ENCODE assay signal across 2 fruit fly cellular contexts in the genomic region with DNA sequence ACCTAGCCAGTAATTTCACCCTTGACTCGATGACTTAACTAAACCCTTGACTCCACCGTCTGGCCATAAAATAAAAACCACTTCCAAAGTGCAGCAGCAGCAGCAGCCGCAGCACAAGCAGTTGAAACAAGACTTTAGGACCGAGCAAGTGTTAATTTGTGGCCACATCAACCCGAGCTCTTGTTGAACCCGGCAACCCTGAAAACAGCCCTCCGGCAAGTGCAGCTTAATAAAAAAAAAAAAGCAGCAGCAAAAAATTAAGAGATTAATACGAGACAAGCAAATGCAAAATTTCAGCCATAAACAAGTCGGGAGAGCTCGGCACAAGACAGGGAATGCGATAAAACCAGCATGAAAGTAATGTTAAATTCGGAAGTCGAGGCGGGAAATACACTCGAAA.
TF ChIP-seq lines count a peak whose summit lies in the region.

No protein-coding gene starts in this region.

- TF ChIP-seq CTCF in whole organism, embryonic (GFP tag; optimal IDR thresholded peaks at IDR 0.05; lab: Kevin White, UChicago): no peak

TF ChIP-seq in whole organism, embryonic, 481 proteins besides CTCF, POLR2A, EP300 and RAD21:
- TF ChIP-seq corto (GFP tag; optimal IDR thresholded peaks at IDR 0.05; lab: Kevin White, UChicago) (no peak), Elba2 (GFP tag; optimal IDR thresholded peaks at IDR 0.05; lab: Kevin White, UChicago) (no peak), CG7556 (GFP tag; optimal IDR thresholded peaks at IDR 0.05; lab: Kevin White, UChicago) (no peak), Nf-YA (GFP tag; IDR thresholded peaks at IDR 0.05; lab: Robert Waterston, UW) (no peak), H2.0 (GFP tag; IDR thresholded peaks at IDR 0.05; lab: Robert Waterston, UW) (0 out of 2 replicates have a peak, but pooled peaks have one; percentile 4), CG2120 (GFP tag; optimal IDR thresholded peaks at IDR 0.05; lab: Kevin White, UChicago) (no peak), CG17186 (GFP tag; optimal IDR thresholded peaks at IDR 0.05; lab: Kevin White, UChicago) (no peak)

TF ChIP-seq in whole organism, prepupa, 60 proteins besides CTCF, POLR2A, EP300 and RAD21:
- peak; percentile 93 for TF ChIP-seq svp (GFP tag; lab: Kevin White, UChicago)
- no peak for TF ChIP-seq CG7368 (GFP tag; optimal IDR thresholded peaks at IDR 0.05; lab: Kevin White, UChicago)
- 0 out of 3 replicates have a peak, but pooled peaks have one; percentile 12 for TF ChIP-seq CG6163 (GFP tag; IDR thresholded peaks at IDR 0.05; lab: Robert Waterston, UW)
